Fruit fly (Drosophila melanogaster) whole organism, embryonic: ENCODE measurements around the gene glob3.

ENCODE experiments used
- Atf6 ChIP-seq: fragments of 200-800 bp; sonication (Bioruptor generic); IDR thresholded peaks from 2 replicates; pipeline ENCODE4 v1.3.6; 2022; ENCODE audit warnings: missing biosample characterization, missing genetic modification characterization
- B-H1 ChIP-seq: fragments of 200-800 bp; sonication (Bioruptor generic); IDR thresholded peaks from 3 replicates; pipeline ENCODE4 v1.3.6; 2022; ENCODE audit warnings: missing biosample characterization, missing genetic modification characterization
- Bteb2 ChIP-seq: fragments of 200-800 bp; sonication (Bioruptor generic); optimal IDR thresholded peaks from 2 replicates; lab custom pipeline; 2016; ENCODE audit warnings: missing biosample characterization, missing genetic modification characterization
- CG10267 ChIP-seq: fragments of 200-800 bp; sonication (Bioruptor generic); optimal IDR thresholded peaks from 2 replicates; lab custom pipeline; 2018; ENCODE audit warnings: missing biosample characterization, mild to moderate bottlenecking, missing genetic modification characterization, moderate library complexity
- CG10979 ChIP-seq: fragments of 200-800 bp; sonication (Bioruptor generic); optimal IDR thresholded peaks from 2 replicates; lab custom pipeline; 2018; ENCODE audit warnings: missing biosample characterization, mild to moderate bottlenecking, missing genetic modification characterization, moderate library complexity
- CG12104 ChIP-seq: fragments of 200-800 bp; sonication (Bioruptor generic); optimal IDR thresholded peaks from 3 replicates; lab custom pipeline; 2016; ENCODE audit warnings: missing biosample characterization, missing genetic modification characterization
- CG12391 ChIP-seq: fragments of 200-800 bp; sonication (Bioruptor generic); optimal IDR thresholded peaks from 3 replicates; lab custom pipeline; 2018; ENCODE audit warnings: missing biosample characterization, mild to moderate bottlenecking, missing genetic modification characterization, moderate library complexity
- CG15514 ChIP-seq: fragments of 200-800 bp; sonication (Bioruptor generic); optimal IDR thresholded peaks from 3 replicates; lab custom pipeline; 2017; ENCODE audit warnings: missing biosample characterization, missing genetic modification characterization, mild to moderate bottlenecking, moderate library complexity, missing genetic modification reagents
- CG16863 ChIP-seq: fragments of 200-800 bp; sonication (Bioruptor generic); optimal IDR thresholded peaks from 3 replicates; lab custom pipeline; 2016; ENCODE audit warnings: missing biosample characterization, missing genetic modification characterization
- CG32772 ChIP-seq: fragments of 200-800 bp; sonication (Bioruptor generic); IDR thresholded peaks from 2 replicates; pipeline ENCODE4 v1.3.6; 2022; ENCODE audit warnings: missing biosample characterization, missing genetic modification characterization
- CG34376 ChIP-seq: fragments of 200-800 bp; sonication (Bioruptor generic); optimal IDR thresholded peaks from 2 replicates; lab custom pipeline; 2018; ENCODE audit warnings: missing biosample characterization, mild to moderate bottlenecking, missing genetic modification characterization
- CG5953 ChIP-seq: fragments of 200-800 bp; sonication (Bioruptor generic); IDR thresholded peaks from 2 replicates; pipeline ENCODE4 v1.3.6; 2022; ENCODE audit warnings: missing biosample characterization, missing genetic modification characterization
- CG7839 ChIP-seq: fragments of 200-800 bp; sonication (Bioruptor generic); optimal IDR thresholded peaks from 3 replicates; lab custom pipeline; 2018; ENCODE audit warnings: missing biosample characterization, mild to moderate bottlenecking, missing genetic modification characterization, moderate library complexity
- CG8924 ChIP-seq: fragments of 200-800 bp; optimal IDR thresholded peaks from 3 replicates; lab custom pipeline; 2019; ENCODE audit warnings: missing biosample characterization, mild to moderate bottlenecking, missing genetic modification characterization, moderate library complexity
- CG9817 ChIP-seq: fragments of 200-800 bp; sonication (Bioruptor generic); optimal IDR thresholded peaks from 2 replicates; lab custom pipeline; 2018; ENCODE audit warnings: missing biosample characterization, mild to moderate bottlenecking, missing genetic modification characterization, moderate library complexity
- Dbx ChIP-seq: fragments of 200-800 bp; sonication (Bioruptor generic); IDR thresholded peaks from 3 replicates; pipeline ENCODE4 v1.3.6; 2022; ENCODE audit warnings: missing biosample characterization, missing genetic modification characterization
- Drgx ChIP-seq: fragments of 200-800 bp; sonication (Bioruptor generic); IDR thresholded peaks from 2 replicates; pipeline ENCODE4 v1.3.6; 2022; ENCODE audit warnings: missing biosample characterization, missing genetic modification characterization
- Fer1 ChIP-seq: fragments of 200-800 bp; sonication (Bioruptor generic); optimal IDR thresholded peaks from 2 replicates; lab custom pipeline; 2017; ENCODE audit warnings: missing biosample characterization, mild to moderate bottlenecking, missing genetic modification characterization
- GATAe ChIP-seq: fragments of 200-800 bp; sonication (Bioruptor generic); conservative IDR thresholded peaks from 2 replicates; pipeline ENCODE4 v1.3.6; 2022; ENCODE audit warnings: missing biosample characterization, missing genetic modification characterization
- Lhr ChIP-seq: fragments of 200-800 bp; sonication (Bioruptor generic); optimal IDR thresholded peaks from 3 replicates; lab custom pipeline; 2017; ENCODE audit warnings: mild to moderate bottlenecking, missing biosample characterization, missing genetic modification reagents, missing genetic modification characterization
- Max ChIP-seq: fragments of 200-800 bp; sonication (Bioruptor generic); optimal IDR thresholded peaks from 2 replicates; lab custom pipeline; 2016; ENCODE audit warnings: missing biosample characterization, mild to moderate bottlenecking, missing genetic modification characterization
- NC2β ChIP-seq: fragments of 200-800 bp; sonication (Bioruptor generic); optimal IDR thresholded peaks from 2 replicates; lab custom pipeline; 2016; ENCODE audit warnings: missing biosample characterization, missing genetic modification characterization
- Xrp1 ChIP-seq: fragments of 200-800 bp; sonication (Bioruptor generic); IDR thresholded peaks from 2 replicates; pipeline ENCODE4 v1.3.6; 2022; ENCODE audit warnings: missing biosample characterization, missing genetic modification characterization
- amos ChIP-seq: fragments of 200-800 bp; sonication (Bioruptor generic); IDR thresholded peaks from 2 replicates; pipeline ENCODE4 v1.3.6; 2022; ENCODE audit warnings: missing biosample characterization, missing genetic modification characterization; ENCODE audit not compliant: partially characterized antibody
- ap ChIP-seq: fragments of 200-800 bp; sonication (Bioruptor generic); IDR thresholded peaks from 2 replicates; pipeline ENCODE4 v1.3.6; 2022; ENCODE audit warnings: missing biosample characterization, missing genetic modification characterization
- bbx ChIP-seq: fragments of 200-800 bp; sonication (Bioruptor generic); IDR thresholded peaks from 2 replicates; pipeline ENCODE4 v1.3.6; 2022; ENCODE audit warnings: missing biosample characterization, missing genetic modification characterization; ENCODE audit not compliant: partially characterized antibody
- caup ChIP-seq: fragments of 200-800 bp; sonication (Bioruptor generic); optimal IDR thresholded peaks from 3 replicates; lab custom pipeline; 2017; ENCODE audit warnings: missing biosample characterization, mild to moderate bottlenecking, missing genetic modification characterization, moderate library complexity; ENCODE audit not compliant: severe bottlenecking
- chm ChIP-seq: fragments of 200-800 bp; sonication (Bioruptor generic); IDR thresholded peaks from 2 replicates; pipeline ENCODE4 v1.3.6; 2022; ENCODE audit warnings: missing biosample characterization, missing genetic modification characterization
- cwo ChIP-seq: fragments of 200-800 bp; sonication (Bioruptor generic); optimal IDR thresholded peaks from 3 replicates; lab custom pipeline; 2017; ENCODE audit warnings: missing biosample characterization, missing genetic modification characterization, mild to moderate bottlenecking, moderate library complexity, missing genetic modification reagents
- dmrt99B ChIP-seq: fragments of 200-800 bp; sonication (Bioruptor generic); optimal IDR thresholded peaks from 2 replicates; lab custom pipeline; 2018; ENCODE audit warnings: missing biosample characterization, mild to moderate bottlenecking, missing genetic modification characterization, moderate library complexity
- dpn ChIP-seq, 2 experiments: fragments of 200-800 bp; sonication (Bioruptor generic); optimal IDR thresholded peaks; 3 replicates each; lab custom pipeline; 2016; ENCODE audit warnings: missing biosample characterization in 2 of 2, missing genetic modification characterization in 2 of 2
- ewg ChIP-seq: fragments of 200-800 bp; sonication (Bioruptor generic); optimal IDR thresholded peaks from 3 replicates; lab custom pipeline; 2017; ENCODE audit warnings: mild to moderate bottlenecking, missing biosample characterization, missing genetic modification reagents, missing genetic modification characterization
- grn ChIP-seq: fragments of 200-800 bp; sonication (Bioruptor generic); optimal IDR thresholded peaks from 3 replicates; lab custom pipeline; 2017; ENCODE audit warnings: missing biosample characterization, missing genetic modification characterization
- gsb ChIP-seq: fragments of 200-800 bp; sonication (Bioruptor generic); IDR thresholded peaks from 2 replicates; pipeline ENCODE4 v1.3.6; 2022; ENCODE audit warnings: missing biosample characterization, missing genetic modification characterization
- ken ChIP-seq: fragments of 200-800 bp; sonication (Bioruptor generic); IDR thresholded peaks from 3 replicates; pipeline ENCODE4 v1.3.6; 2022; ENCODE audit warnings: missing biosample characterization, missing genetic modification characterization
- klu ChIP-seq: fragments of 200-800 bp; sonication (Bioruptor generic); IDR thresholded peaks from 2 replicates; pipeline ENCODE4 v1.3.6; 2022; ENCODE audit warnings: missing biosample characterization, missing genetic modification characterization
- lov ChIP-seq, 2 experiments: fragments of 200-800 bp in 1 of 2; fragments of >200 bp in 1 of 2; sonication (Bioruptor generic) in 1 of 2; IDR thresholded peaks in 1 of 2; optimal IDR thresholded peaks in 1 of 2; 2 replicates in 1 of 2; 3 replicates in 1 of 2; pipeline versions ENCODE4 v1.3.6 to Lab custom; 2017 to 2022; ENCODE audit warnings: missing biosample characterization in 1 of 2, missing genetic modification characterization in 1 of 2
- nmo ChIP-seq: fragments of 200-800 bp; sonication (Bioruptor generic); optimal IDR thresholded peaks from 2 replicates; lab custom pipeline; 2018; ENCODE audit warnings: missing biosample characterization, mild to moderate bottlenecking, missing genetic modification characterization, moderate library complexity
- oc ChIP-seq: fragments of 200-800 bp; sonication (Bioruptor generic); optimal IDR thresholded peaks from 2 replicates; lab custom pipeline; 2018; ENCODE audit warnings: missing biosample characterization, mild to moderate bottlenecking, missing genetic modification characterization, moderate library complexity
- pfk ChIP-seq: fragments of 200-800 bp; sonication (Bioruptor generic); optimal IDR thresholded peaks from 2 replicates; lab custom pipeline; 2018; ENCODE audit warnings: missing biosample characterization, mild to moderate bottlenecking, missing genetic modification characterization, moderate library complexity
- pum ChIP-seq: fragments of 200-800 bp; sonication (Bioruptor generic); optimal IDR thresholded peaks from 2 replicates; lab custom pipeline; 2016; ENCODE audit warnings: missing biosample characterization, missing genetic modification characterization
- run ChIP-seq: fragments of 200-800 bp; sonication (Bioruptor generic); optimal IDR thresholded peaks from 3 replicates; lab custom pipeline; 2018; ENCODE audit warnings: missing biosample characterization, mild to moderate bottlenecking, missing genetic modification characterization
- salm ChIP-seq: fragments of 200-800 bp; sonication (Bioruptor generic); optimal IDR thresholded peaks from 2 replicates; lab custom pipeline; 2018; ENCODE audit warnings: missing biosample characterization, mild to moderate bottlenecking, missing genetic modification characterization
- scrt ChIP-seq: fragments of 200-800 bp; sonication (Bioruptor generic); optimal IDR thresholded peaks from 2 replicates; lab custom pipeline; 2018; ENCODE audit warnings: missing biosample characterization, mild to moderate bottlenecking, missing genetic modification characterization, moderate library complexity
- sens-2 ChIP-seq: fragments of 200-800 bp; sonication (Bioruptor generic); IDR thresholded peaks from 2 replicates; pipeline ENCODE4 v1.3.6; 2022; ENCODE audit warnings: missing biosample characterization, missing genetic modification characterization
- shn ChIP-seq: fragments of 200-800 bp; sonication (Bioruptor generic); optimal IDR thresholded peaks from 3 replicates; lab custom pipeline; 2016; ENCODE audit warnings: missing biosample characterization, missing genetic modification characterization
- slbo ChIP-seq: fragments of 200-800 bp; sonication (Bioruptor generic); IDR thresholded peaks from 2 replicates; pipeline ENCODE4 v1.3.6; 2022; ENCODE audit warnings: missing biosample characterization, missing genetic modification characterization
- stc ChIP-seq: fragments of 200-800 bp; sonication (Bioruptor generic); IDR thresholded peaks from 2 replicates; pipeline ENCODE4 v1.3.6; 2022; ENCODE audit warnings: missing biosample characterization, missing genetic modification characterization
- trh ChIP-seq: fragments of 200-800 bp; sonication (Bioruptor generic); optimal IDR thresholded peaks from 2 replicates; lab custom pipeline; 2016; ENCODE audit warnings: missing biosample characterization, missing genetic modification characterization

The glob3 gene

DNA sequence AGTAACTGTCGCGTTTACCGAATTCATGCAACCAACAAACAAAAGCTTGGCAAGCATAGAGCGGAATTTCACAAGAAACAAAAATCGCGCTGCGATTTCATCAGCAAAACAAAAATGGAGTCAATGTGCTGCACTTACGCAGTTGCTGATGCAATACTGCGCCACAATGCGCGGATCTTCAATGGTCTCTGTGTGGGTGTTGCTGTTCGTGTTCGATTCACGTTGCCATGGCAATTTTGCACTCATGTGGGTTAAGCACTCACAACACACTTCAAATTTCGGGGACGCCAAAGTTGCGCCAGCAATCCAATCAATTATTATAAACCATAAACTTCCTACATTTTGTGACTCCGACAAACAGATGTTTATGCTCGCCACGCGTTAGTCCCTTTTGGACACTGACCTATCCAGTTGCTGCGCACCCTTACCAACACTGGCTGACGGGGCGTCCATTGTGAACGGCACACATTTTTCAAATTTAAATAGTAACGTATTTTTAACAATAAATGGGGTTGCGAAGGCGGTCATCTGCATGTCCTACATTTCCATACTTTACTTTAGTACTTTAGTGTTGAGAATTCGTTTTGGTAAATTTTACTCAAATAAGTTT is 32.3 kb downstream of the glob3 start, which contains the start of gene CG2017 (continued):
- TF ChIP-seq lov (optimal IDR thresholded peaks at IDR 0.05; lab: Kevin White, UChicago) (no peak), lov (GFP tag; IDR thresholded peaks at IDR 0.05; lab: Robert Waterston, UW) (peak; percentile 6; the same call in 1 of the 3 replicates), dpn (GFP tag; optimal IDR thresholded peaks at IDR 0.05; lab: Kevin White, UChicago) (peak; percentile 56), CG7839 (tag; lab: Kevin White, UChicago) (peak; percentile 24), CG10979 (tag; lab: Kevin White, UChicago) (peak; percentile 16), CG32772 (GFP tag; lab: Robert Waterston, UW) (no peak), caup (GFP tag; lab: Kevin White, UChicago) (peak; percentile 55), Max (GFP tag; lab: Kevin White, UChicago) (no peak), Xrp1 (GFP tag; lab: Robert Waterston, UW) (no peak), dmrt99B (tag; lab: Kevin White, UChicago) (no peak), Drgx (GFP tag; lab: Robert Waterston, UW) (no peak), chm (GFP tag; lab: Robert Waterston, UW) (no peak), GATAe (GFP tag; lab: Robert Waterston, UW) (no peak), Bteb2 (GFP tag; lab: Kevin White, UChicago) (no peak), CG16863 (GFP tag; lab: Kevin White, UChicago) (no peak), cwo (GFP tag; lab: Kevin White, UChicago) (no peak), run (tag; lab: Kevin White, UChicago) (no peak), CG9817 (peak; percentile 50), Atf6 (GFP tag; lab: Robert Waterston, UW) (peak; percentile 36; the same call in 1 of the 2 replicates), CG8924 (tag; lab: Kevin White, UChicago) (peak; percentile 25), bbx (GFP tag; lab: Robert Waterston, UW) (no peak), B-H1 (GFP tag; lab: Robert Waterston, UW) (no peak), CG10267 (peak; percentile 98), CG12104 (GFP tag; lab: Kevin White, UChicago) (no peak), ken (GFP tag; lab: Robert Waterston, UW) (peak; percentile 69; the same call in 2 of the 3 replicates), oc (tag; lab: Kevin White, UChicago) (no peak), NC2β (GFP tag; lab: Kevin White, UChicago) (no peak), pum (GFP tag; lab: Kevin White, UChicago) (peak; percentile 33), gsb (GFP tag; lab: Robert Waterston, UW) (no peak), pfk (GFP tag; lab: Kevin White, UChicago) (peak; percentile 2), scrt (GFP tag; lab: Kevin White, UChicago) (peak; percentile 18), Fer1 (GFP tag; lab: Kevin White, UChicago) (no peak), shn (GFP tag; lab: Kevin White, UChicago) (peak; percentile 68), CG12391 (peak; percentile 24), amos (peak; percentile 46; the same call in 1 of the 2 replicates), nmo (GFP tag; lab: Kevin White, UChicago) (peak; percentile 54), salm (no peak), grn (GFP tag; lab: Kevin White, UChicago) (no peak), ewg (GFP tag; lab: Kevin White, UChicago) (peak; percentile 44), stc (GFP tag; lab: Robert Waterston, UW) (peak; percentile 36; the same call in 1 of the 2 replicates), CG34376 (GFP tag; lab: Kevin White, UChicago) (peak; percentile 25), Lhr (GFP tag; lab: Kevin White, UChicago) (peak; percentile 82), slbo (GFP tag; lab: Robert Waterston, UW) (peak; percentile 73), CG5953 (GFP tag; lab: Robert Waterston, UW) (no peak), klu (no peak), CG15514 (GFP tag; lab: Kevin White, UChicago) (peak; percentile 89), Dbx (GFP tag; lab: Robert Waterston, UW) (peak; percentile 75), ap (GFP tag; lab: Robert Waterston, UW) (no peak), sens-2 (GFP tag; lab: Robert Waterston, UW) (no peak), trh (GFP tag; lab: Kevin White, UChicago) (no peak)
